Worm (Caenorhabditis elegans) whole organism, late embryonic: ENCODE results near the gene fbxa-62.

Experiments used
- C38D4.7 ChIP-seq: fragments of 200-800 bp; sonication (Bioruptor generic); optimal IDR thresholded peaks from 2 replicates; lab custom pipeline; 2018; ENCODE audit warnings: mild to moderate bottlenecking, missing genetic modification characterization, moderate library complexity, missing compliant biosample characterization
- F13H6.1 ChIP-seq: sonication (generic microtip); optimal IDR thresholded peaks from 2 replicates; lab custom pipeline; 2016; ENCODE audit warnings: missing genetic modification characterization, missing compliant biosample characterization
- T23F11.4 ChIP-seq: fragments of 200-800 bp; sonication (Bioruptor generic); optimal IDR thresholded peaks from 2 replicates; lab custom pipeline; 2018; ENCODE audit warnings: mild to moderate bottlenecking, missing genetic modification characterization, missing compliant biosample characterization
- ahr-1 ChIP-seq: sonication (generic microtip); optimal IDR thresholded peaks from 2 replicates; lab custom pipeline; 2016; ENCODE audit warnings: missing genetic modification characterization, missing compliant biosample characterization
- ceh-14 ChIP-seq: sonication (generic microtip); optimal IDR thresholded peaks from 2 replicates; lab custom pipeline; 2016; ENCODE audit warnings: missing genotype, missing genetic modification characterization, missing compliant biosample characterization
- ceh-18 ChIP-seq: sonication (generic microtip); optimal IDR thresholded peaks from 2 replicates; lab custom pipeline; 2016; ENCODE audit warnings: missing genetic modification characterization, missing compliant biosample characterization
- ceh-19 ChIP-seq: fragments of 200-800 bp; sonication (Bioruptor generic); optimal IDR thresholded peaks from 2 replicates; lab custom pipeline; 2018; ENCODE audit warnings: mild to moderate bottlenecking, missing genetic modification characterization, missing compliant biosample characterization
- ceh-2 ChIP-seq: sonication (generic microtip); optimal IDR thresholded peaks from 2 replicates; lab custom pipeline; 2016; ENCODE audit warnings: missing genotype, missing genetic modification characterization, missing compliant biosample characterization
- ceh-24 ChIP-seq: sonication (generic microtip); optimal IDR thresholded peaks from 2 replicates; lab custom pipeline; 2016; ENCODE audit warnings: mild to moderate bottlenecking, missing genetic modification characterization, missing compliant biosample characterization
- ceh-30 ChIP-seq: fragments of 150-350 bp; optimal IDR thresholded peaks from 2 replicates; lab custom pipeline; 2014; ENCODE audit warnings: missing biosample characterization, missing genetic modification characterization
- ceh-34 ChIP-seq: sonication (generic microtip); optimal IDR thresholded peaks from 2 replicates; lab custom pipeline; 2016; ENCODE audit warnings: mild to moderate bottlenecking, missing genetic modification characterization, missing compliant biosample characterization
- ceh-6 ChIP-seq: fragments of 200-800 bp; sonication (Bioruptor generic); optimal IDR thresholded peaks from 2 replicates; lab custom pipeline; 2018; ENCODE audit warnings: mild to moderate bottlenecking, missing genetic modification characterization, missing compliant biosample characterization
- ceh-9 ChIP-seq: sonication (generic microtip); optimal IDR thresholded peaks from 2 replicates; lab custom pipeline; 2016; ENCODE audit warnings: mild to moderate bottlenecking, missing genetic modification characterization, inconsistent platforms, missing compliant biosample characterization
- elt-2 ChIP-seq: sonication (generic microtip); optimal IDR thresholded peaks from 2 replicates; lab custom pipeline; 2016; ENCODE audit warnings: missing genetic modification reagents, missing genetic modification characterization, missing compliant biosample characterization
- elt-4 ChIP-seq: sonication (generic microtip); optimal IDR thresholded peaks from 2 replicates; lab custom pipeline; 2016; ENCODE audit warnings: missing genetic modification characterization, missing compliant biosample characterization
- ets-4 ChIP-seq: sonication (generic microtip); optimal IDR thresholded peaks from 2 replicates; lab custom pipeline; 2016; ENCODE audit warnings: missing genetic modification characterization, missing compliant biosample characterization
- eyg-1 ChIP-seq: sonication (generic microtip); optimal IDR thresholded peaks from 2 replicates; lab custom pipeline; 2016; ENCODE audit warnings: missing genotype, missing genetic modification characterization, missing compliant biosample characterization
- hlh-6 ChIP-seq: sonication (generic microtip); optimal IDR thresholded peaks from 2 replicates; lab custom pipeline; 2016; ENCODE audit warnings: missing genotype, missing genetic modification characterization, missing compliant biosample characterization
- hlh-8 ChIP-seq: sonication (generic microtip); optimal IDR thresholded peaks from 2 replicates; lab custom pipeline; 2016; ENCODE audit warnings: missing genotype, missing genetic modification characterization, missing compliant biosample characterization
- lim-6 ChIP-seq: sonication (generic microtip); optimal IDR thresholded peaks from 2 replicates; lab custom pipeline; 2016; ENCODE audit warnings: missing genetic modification characterization, missing compliant biosample characterization
- lin-11 ChIP-seq: fragments of 200-800 bp; sonication (Bioruptor generic); optimal IDR thresholded peaks from 2 replicates; lab custom pipeline; 2018; ENCODE audit warnings: mild to moderate bottlenecking, missing genetic modification characterization, missing compliant biosample characterization
- madf-2 ChIP-seq: sonication (generic microtip); optimal IDR thresholded peaks from 2 replicates; lab custom pipeline; 2017; ENCODE audit warnings: missing genetic modification characterization, missing compliant biosample characterization
- mec-3 ChIP-seq: sonication (generic microtip); optimal IDR thresholded peaks from 2 replicates; lab custom pipeline; 2016; ENCODE audit warnings: borderline replicate concordance, missing genetic modification characterization, missing compliant biosample characterization
- nhr-11 ChIP-seq: fragments of 150-350 bp; optimal IDR thresholded peaks from 2 replicates; lab custom pipeline; 2014; ENCODE audit warnings: missing biosample characterization, missing genetic modification characterization
- nhr-232 ChIP-seq: sonication (generic microtip); optimal IDR thresholded peaks from 2 replicates; lab custom pipeline; 2016; ENCODE audit warnings: missing genetic modification characterization, missing compliant biosample characterization
- pag-3 ChIP-seq: sonication (generic microtip); optimal IDR thresholded peaks from 2 replicates; lab custom pipeline; 2016; ENCODE audit warnings: missing compliant biosample characterization, missing genetic modification characterization, borderline replicate concordance
- pat-9 ChIP-seq: fragments of 200-800 bp; sonication (Bioruptor generic); optimal IDR thresholded peaks from 2 replicates; lab custom pipeline; 2018; ENCODE audit warnings: mild to moderate bottlenecking, missing genetic modification characterization, moderate library complexity, missing compliant biosample characterization
- pros-1 ChIP-seq: fragments of 150-350 bp; optimal IDR thresholded peaks from 2 replicates; lab custom pipeline; 2014; ENCODE audit warnings: missing biosample characterization, missing genetic modification reagents, missing genetic modification characterization
- rnt-1 ChIP-seq: sonication (generic microtip); optimal IDR thresholded peaks from 2 replicates; lab custom pipeline; 2016; ENCODE audit warnings: missing genetic modification characterization, missing compliant biosample characterization
- sdc-2 ChIP-seq: sonication (generic microtip); optimal IDR thresholded peaks from 2 replicates; lab custom pipeline; 2016; ENCODE audit warnings: missing genotype, missing genetic modification characterization, missing compliant biosample characterization
- sox-2 ChIP-seq: fragments of 200-800 bp; sonication (Bioruptor generic); IDR thresholded peaks from 2 replicates; pipeline ENCODE4 v1.3.6; 2022; ENCODE audit warnings: missing genetic modification reagents, missing genetic modification characterization, missing compliant biosample characterization
- tbx-2 ChIP-seq: sonication (generic microtip); optimal IDR thresholded peaks from 2 replicates; lab custom pipeline; 2016; ENCODE audit warnings: missing genetic modification characterization, missing compliant biosample characterization
- ttx-3 ChIP-seq: sonication (generic microtip); optimal IDR thresholded peaks from 2 replicates; lab custom pipeline; 2016; ENCODE audit warnings: missing genetic modification reagents, missing genetic modification characterization, missing compliant biosample characterization
- unc-55 ChIP-seq: sonication (generic microtip); optimal IDR thresholded peaks from 2 replicates; lab custom pipeline; 2017; ENCODE audit warnings: missing biosample characterization, missing genetic modification reagents, missing genetic modification characterization
- zip-5 ChIP-seq: sonication (generic microtip); optimal IDR thresholded peaks from 2 replicates; lab custom pipeline; 2016; ENCODE audit warnings: missing genetic modification characterization, missing compliant biosample characterization

Gene fbxa-62

DNA sequence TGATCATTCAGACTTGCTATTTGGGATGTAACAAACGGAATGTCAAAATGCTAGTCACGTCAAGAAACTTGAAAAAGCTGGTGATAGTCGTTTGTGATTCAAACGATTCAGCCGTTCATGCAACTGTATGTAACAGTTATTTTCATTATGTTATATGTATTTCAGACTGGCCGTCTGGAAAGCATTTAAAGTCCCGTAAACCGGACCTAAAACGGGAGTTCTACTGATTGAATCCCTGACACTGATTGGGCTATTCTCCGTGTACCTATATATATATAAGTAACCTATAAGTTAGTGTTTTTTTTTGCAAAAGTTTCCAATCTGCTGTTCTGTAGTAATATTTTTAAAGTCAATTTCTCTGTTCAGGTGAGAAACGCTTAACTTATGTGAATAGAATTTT, 16.1 kb downstream of the fbxa-62 start:
- TF ChIP-seq sox-2 (GFP tag; lab: Robert Waterston, UW) (no peak), ahr-1 (tag; lab: Kevin White, UChicago) (no peak), elt-4 (tag; lab: Kevin White, UChicago) (no peak), pat-9 (tag; lab: Kevin White, UChicago) (no peak), C38D4.7 (no peak), eyg-1 (tag; lab: Kevin White, UChicago) (no peak), ttx-3 (tag; lab: Kevin White, UChicago) (no peak), ceh-19 (GFP tag; lab: Kevin White, UChicago) (no peak), hlh-8 (no peak), pag-3 (tag; lab: Kevin White, UChicago) (no peak), unc-55 (GFP tag; lab: Kevin White, UChicago) (no peak)
- TF ChIP-seq, all 69 proteins: peak for 0

DNA sequence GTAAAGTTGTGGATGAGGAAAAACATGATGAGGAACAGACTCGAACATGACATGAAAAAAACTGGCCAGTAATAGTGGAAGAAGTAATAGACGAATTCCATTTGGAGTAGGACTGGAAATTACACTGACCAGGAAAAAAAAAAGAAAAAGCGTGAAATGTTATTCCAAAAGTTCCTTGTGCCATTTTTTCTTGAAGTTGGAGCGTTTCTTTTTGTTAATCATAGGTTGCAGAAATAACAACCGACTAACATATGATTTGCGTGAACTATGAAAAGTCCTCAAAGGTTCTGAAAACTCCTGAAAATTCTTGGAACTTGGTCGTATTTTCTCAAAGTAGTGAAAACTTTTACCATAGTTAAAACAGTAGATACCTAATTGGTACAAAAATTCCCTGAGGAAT, 18.2 kb downstream of the fbxa-62 start, which contains the start of gene srd-67:
Gene srd-67, minus strand, starts transcription at position 101 of the 400 bp plus-strand sequence.
- TF ChIP-seq eyg-1 (tag; lab: Kevin White, UChicago) (no peak), ceh-6 (GFP tag; lab: Kevin White, UChicago) (no peak), nhr-11 (tag; lab: Kevin White, UChicago) (no peak), elt-2 (tag; lab: Kevin White, UChicago) (no peak), tbx-2 (tag; lab: Kevin White, UChicago) (no peak), ets-4 (no peak), mec-3 (no peak), T23F11.4 (GFP tag; lab: Kevin White, UChicago) (no peak), ceh-9 (no peak), F13H6.1 (tag; lab: Kevin White, UChicago) (no peak), ceh-24 (tag; lab: Kevin White, UChicago) (no peak), lim-6 (tag; lab: Kevin White, UChicago) (no peak), madf-2 (tag; lab: Kevin White, UChicago) (no peak), ahr-1 (tag; lab: Kevin White, UChicago) (no peak), rnt-1 (no peak), C38D4.7 (no peak)

DNA sequence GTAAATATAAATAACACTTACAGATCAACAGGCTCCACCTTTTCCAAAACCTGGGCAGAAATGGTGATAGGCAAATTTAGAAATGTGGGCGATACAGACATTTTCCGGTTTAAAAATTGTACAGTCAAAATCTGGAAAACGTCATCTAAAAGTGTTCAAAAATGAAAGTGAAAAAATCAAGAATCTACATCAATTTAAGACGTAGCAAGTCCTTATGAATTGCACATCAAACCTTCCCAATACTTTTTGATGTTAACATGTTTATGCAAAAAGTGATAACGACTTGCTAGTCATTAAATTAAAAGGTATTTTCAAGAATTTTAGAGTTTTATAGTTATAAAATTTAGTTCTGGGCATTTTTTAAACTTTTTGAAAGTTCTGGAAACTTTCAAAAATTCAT, 23.8 kb downstream of the fbxa-62 start, which contains the start of gene fbxa-7:
Gene fbxa-7, minus strand, starts transcription at position 101 of the 400 bp plus-strand sequence.
- TF ChIP-seq ceh-34: no peak
- TF ChIP-seq pros-1: no peak

DNA sequence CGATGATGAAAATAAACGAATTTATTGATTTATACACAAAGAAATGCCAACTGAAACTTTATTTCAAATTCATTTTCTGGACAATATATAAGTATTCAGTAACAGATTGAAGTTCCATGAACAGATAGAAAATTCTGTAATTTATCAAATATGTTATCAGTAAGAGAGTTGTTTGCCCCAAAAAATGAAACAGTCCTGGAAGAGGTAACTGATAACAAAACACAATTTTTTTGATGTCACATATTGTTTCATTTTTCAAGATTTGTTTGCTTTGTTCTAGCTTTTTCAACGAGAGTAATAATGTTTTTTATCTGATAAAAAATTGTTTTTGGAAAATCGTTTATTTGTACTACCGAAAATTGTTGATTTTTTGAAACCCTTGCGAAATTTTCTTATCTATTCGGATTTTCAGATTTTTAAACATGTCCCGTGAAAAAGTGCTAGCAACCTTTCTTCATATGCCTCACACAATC, 25.6 kb downstream of the fbxa-62 start, which contains the start of gene fbxa-73:
Gene fbxa-73, plus strand, starts transcription at position 423 of the 473 bp plus-strand sequence.
- TF ChIP-seq zip-5: no peak
- TF ChIP-seq ceh-30: no peak
- peak; percentile 53 for TF ChIP-seq elt-2 (tag; lab: Kevin White, UChicago)
- TF ChIP-seq ceh-2 (tag; lab: Kevin White, UChicago): no peak
- TF ChIP-seq lin-11 (tag; lab: Kevin White, UChicago): no peak
- no peak for TF ChIP-seq ceh-18 (tag; lab: Kevin White, UChicago)
- no peak for TF ChIP-seq nhr-232 (tag; lab: Kevin White, UChicago)

DNA sequence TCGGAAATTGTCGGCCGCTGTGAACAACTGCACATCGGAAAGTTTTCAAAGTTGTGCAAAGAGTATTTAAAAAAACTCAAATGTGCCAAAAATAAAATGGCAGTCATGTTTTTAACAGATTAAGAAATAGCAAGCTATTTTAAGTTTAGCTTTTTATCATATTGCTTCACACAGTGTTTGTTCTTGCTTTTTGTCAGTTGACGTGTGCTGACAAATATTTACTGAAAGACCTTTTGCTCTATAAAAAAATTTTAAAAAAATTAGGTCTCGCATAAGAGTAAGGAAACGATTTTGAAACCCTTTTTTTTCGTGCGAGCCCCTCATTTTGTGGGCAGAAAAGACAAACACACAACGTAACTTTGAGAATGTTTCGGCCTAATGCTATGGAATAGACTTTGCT, 28.0 kb downstream of the fbxa-62 start, which contains the start of gene fbxa-71:
Gene fbxa-71, plus strand, starts transcription at position 301 of the 400 bp plus-strand sequence.
- TF ChIP-seq ceh-14: no peak
- TF ChIP-seq sdc-2 (tag; lab: Kevin White, UChicago): no peak
- no peak for TF ChIP-seq hlh-6
